Worm (Caenorhabditis elegans) whole organism, early embryonic: Measurements from ENCODE around the gene K09C8.2.

Experiments
- aly-1 ChIP-seq: sonication (generic microtip); optimal IDR thresholded peaks from 2 replicates; lab custom pipeline; 2016; ENCODE audit warnings: missing genetic modification characterization, missing compliant biosample characterization
- ama-1 ChIP-seq: fragments of 150-350 bp; optimal IDR thresholded peaks from 2 replicates; lab custom pipeline; 2014
- ceh-13 ChIP-seq: fragments of 200-800 bp; sonication (Bioruptor generic); optimal IDR thresholded peaks from 2 replicates; lab custom pipeline; 2018; ENCODE audit warnings: mild to moderate bottlenecking, missing genetic modification characterization, missing compliant biosample characterization
- ceh-36 ChIP-seq: sonication (generic microtip); optimal IDR thresholded peaks from 2 replicates; lab custom pipeline; 2016; ENCODE audit warnings: missing genetic modification characterization, inconsistent platforms, missing compliant biosample characterization
- ets-7 ChIP-seq: sonication (generic microtip); optimal IDR thresholded peaks from 2 replicates; lab custom pipeline; 2016; ENCODE audit warnings: missing genotype, missing genetic modification characterization, missing compliant biosample characterization
- flt-1 ChIP-seq: fragments of 200-800 bp; sonication (Bioruptor generic); IDR thresholded peaks from 2 replicates; pipeline ENCODE4 v1.3.6; 2022; ENCODE audit warnings: missing genetic modification characterization, missing compliant biosample characterization
- hmg-4 ChIP-seq: fragments of 200-800 bp; sonication (Bioruptor generic); optimal IDR thresholded peaks from 2 replicates; lab custom pipeline; 2018; ENCODE audit warnings: mild to moderate bottlenecking, missing genetic modification characterization, missing compliant biosample characterization
- tbx-37 ChIP-seq: fragments of 200-800 bp; sonication (Bioruptor generic); conservative IDR thresholded peaks from 2 replicates; pipeline ENCODE4 v1.3.6; 2022; ENCODE audit warnings: missing genetic modification reagents, missing genetic modification characterization, missing compliant biosample characterization
- tra-4 ChIP-seq: sonication (generic microtip); optimal IDR thresholded peaks from 2 replicates; lab custom pipeline; 2017; ENCODE audit warnings: missing genetic modification characterization, missing compliant biosample characterization

DNA sequence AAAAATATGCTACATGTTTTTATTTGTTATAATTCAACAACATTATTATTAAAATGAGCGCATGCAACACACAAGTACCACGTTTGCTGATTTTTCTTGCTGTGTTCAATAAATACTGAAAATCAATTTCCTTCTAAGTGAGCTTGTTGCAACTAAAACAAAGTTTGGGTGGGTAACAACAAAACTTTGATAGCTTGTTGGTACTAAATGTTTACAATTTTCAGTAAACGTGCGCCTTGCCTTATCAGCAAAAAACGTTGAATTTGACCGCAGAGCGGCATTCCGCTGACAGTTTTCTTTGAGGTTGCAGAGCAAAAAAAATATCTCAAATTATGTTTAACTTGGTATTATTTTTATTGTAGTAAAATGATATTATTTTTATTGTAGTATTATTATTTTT, 22.1 kb downstream of the K09C8.2 start:
- TF ChIP-seq ama-1 (lab: Kevin White, UChicago) = no peak
- TF ChIP-seq aly-1 = no peak
- no peak for TF ChIP-seq flt-1
- no peak for TF ChIP-seq ceh-13
- TF ChIP-seq ets-7 (tag; lab: Kevin White, UChicago) = no peak
- TF ChIP-seq ceh-36 (tag; lab: Kevin White, UChicago) = no peak
- no peak for TF ChIP-seq tra-4
- no peak for TF ChIP-seq hmg-4 (GFP tag; lab: Kevin White, UChicago)
- TF ChIP-seq tbx-37 = no peak
